Fruit fly (Drosophila melanogaster): Measurements from ENCODE around the gene RpS27.
A peak's percentile ranks its signal among the peaks of the same experiment; 100 is the strongest.

Gene RpS27

DNA sequence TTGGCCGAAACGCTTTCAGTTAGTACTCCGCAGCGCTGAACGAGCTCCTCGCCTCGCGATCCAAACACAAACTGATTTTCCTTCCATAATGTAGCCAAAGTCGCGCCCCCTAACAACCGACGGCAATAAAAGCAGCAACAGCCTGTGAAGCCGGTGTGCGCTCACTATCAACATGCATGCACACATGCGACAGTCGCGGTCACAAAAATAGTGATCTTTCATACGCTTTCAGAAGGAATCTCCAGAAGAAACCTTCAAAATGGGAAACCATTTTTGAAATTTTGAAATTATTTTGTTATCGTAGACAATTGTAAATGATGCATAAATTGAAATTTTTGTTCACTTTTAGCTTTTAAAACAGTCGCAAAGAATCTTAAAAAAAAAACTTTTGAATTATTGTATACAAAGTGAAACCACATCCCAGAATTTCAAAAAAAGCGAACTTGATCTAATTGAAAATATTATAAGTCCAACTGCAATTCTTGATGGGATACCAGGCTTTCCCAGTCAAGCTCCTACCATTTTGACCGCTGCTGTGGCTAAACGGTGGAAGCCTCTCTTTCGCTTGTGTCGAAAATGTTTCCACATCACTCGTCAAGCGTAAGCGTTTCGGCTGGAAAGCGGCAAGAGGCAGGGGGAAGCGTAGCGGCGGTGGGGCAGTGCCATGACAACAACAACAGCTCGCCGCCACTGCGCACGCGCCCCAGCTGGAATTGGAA is 14.9 kb downstream of the RpS27 start, which contains the start of gene Cad96Cb (continued):
- peak; percentile 77 for TF ChIP-seq Xbp1 (GFP tag; optimal IDR thresholded peaks at IDR 0.05)
- peak; percentile 84 for TF ChIP-seq CG17829 (tag; optimal IDR thresholded peaks at IDR 0.05)
- peak; percentile 66 for TF ChIP-seq en (GFP tag; optimal IDR thresholded peaks at IDR 0.05)
- TF ChIP-seq corto (GFP tag; optimal IDR thresholded peaks at IDR 0.05), result peak; percentile 31
- peak; percentile 86 for TF ChIP-seq CG13424 (tag; optimal IDR thresholded peaks at IDR 0.05)
- peak; percentile 57 for TF ChIP-seq zen (tag; optimal IDR thresholded peaks at IDR 0.05)
- TF ChIP-seq Bgb (GFP tag; IDR thresholded peaks at IDR 0.05; ENCODE audit: partially characterized antibody), result no peak
- peak; percentile 53 for TF ChIP-seq CG12942 (GFP tag; optimal IDR thresholded peaks at IDR 0.05)
- no peak for TF ChIP-seq CG7745 (tag; optimal IDR thresholded peaks at IDR 0.05)
- no peak for TF ChIP-seq tll (GFP tag; optimal IDR thresholded peaks at IDR 0.05)
- peak; percentile 63 for TF ChIP-seq BtbVII (GFP tag; optimal IDR thresholded peaks at IDR 0.05)
- peak; percentile 52 for TF ChIP-seq CHES-1-like (GFP tag; optimal IDR thresholded peaks at IDR 0.05)
- TF ChIP-seq Oaz (GFP tag; IDR thresholded peaks at IDR 0.05), result 0 out of 2 replicates have a peak, but pooled peaks have one; percentile 42
- TF ChIP-seq Deaf1 (tag; optimal IDR thresholded peaks at IDR 0.05), result no peak
- peak; percentile 64 for TF ChIP-seq CG12155 (GFP tag; optimal IDR thresholded peaks at IDR 0.05)
- peak; percentile 73 for TF ChIP-seq CG15269 (tag; optimal IDR thresholded peaks at IDR 0.05)
- peak; percentile 23; the same call in 1 of the 2 replicates for TF ChIP-seq peb (GFP tag; IDR thresholded peaks at IDR 0.05)
- peak; percentile 67 for TF ChIP-seq cwo (GFP tag; optimal IDR thresholded peaks at IDR 0.05)
- TF ChIP-seq mirr (GFP tag; optimal IDR thresholded peaks at IDR 0.05), result no peak
- no peak for TF ChIP-seq Rx (GFP tag; IDR thresholded peaks at IDR 0.05)
- peak; percentile 24 for TF ChIP-seq fd3F (GFP tag; optimal IDR thresholded peaks at IDR 0.05)
- no peak for TF ChIP-seq Nf-YA (GFP tag; IDR thresholded peaks at IDR 0.05)
- TF ChIP-seq Stat92E (GFP tag; optimal IDR thresholded peaks at IDR 0.05), result peak in 1 of 3 experiments; percentile 27
- peak; percentile 38; the same call in 1 of the 3 replicates for TF ChIP-seq Mrtf (GFP tag; IDR thresholded peaks at IDR 0.05)
- peak; percentile 97 for TF ChIP-seq CG17361 (GFP tag; IDR thresholded peaks at IDR 0.05)
- TF ChIP-seq CG10147 (GFP tag; optimal IDR thresholded peaks at IDR 0.05), result peak; percentile 77
- peak; percentile 93 for TF ChIP-seq CG14710 (tag; optimal IDR thresholded peaks at IDR 0.05)
- peak; percentile 0 for TF ChIP-seq grn (GFP tag; optimal IDR thresholded peaks at IDR 0.05)
- TF ChIP-seq CG3163 (GFP tag; optimal IDR thresholded peaks at IDR 0.05), result peak; percentile 58
- no peak for TF ChIP-seq aop (GFP tag; IDR thresholded peaks at IDR 0.05)
- TF ChIP-seq NFAT (GFP tag; IDR thresholded peaks at IDR 0.05), result no peak
- peak; percentile 80 for TF ChIP-seq CG11723 (GFP tag; optimal IDR thresholded peaks at IDR 0.05)
- peak; percentile 80 for TF ChIP-seq bab2 (GFP tag; optimal IDR thresholded peaks at IDR 0.05)
- TF ChIP-seq zen2 (GFP tag; IDR thresholded peaks at IDR 0.05; ENCODE audit: partially characterized antibody), result no peak
- peak; percentile 43 for TF ChIP-seq ac (GFP tag; optimal IDR thresholded peaks at IDR 0.05)
- peak; percentile 78 for TF ChIP-seq Max (GFP tag; optimal IDR thresholded peaks at IDR 0.05)
- no peak for TF ChIP-seq CG17612 (GFP tag; IDR thresholded peaks at IDR 0.05)
- TF ChIP-seq CG4854 (GFP tag; optimal IDR thresholded peaks at IDR 0.05), result peak; percentile 69
- peak; percentile 81 for TF ChIP-seq nom (GFP tag; optimal IDR thresholded peaks at IDR 0.05)
- TF ChIP-seq Nf-YC (tag; optimal IDR thresholded peaks at IDR 0.05), result no peak
- peak; percentile 35; the same call in 1 of the 3 replicates for TF ChIP-seq ase (GFP tag; IDR thresholded peaks at IDR 0.05)
- peak; percentile 12 for TF ChIP-seq Rfx (GFP tag; IDR thresholded peaks at IDR 0.05)
- peak; percentile 75 for TF ChIP-seq ewg (GFP tag; optimal IDR thresholded peaks at IDR 0.05)
- peak; percentile 79 for TF ChIP-seq CG11695 (GFP tag; IDR thresholded peaks at IDR 0.05)
- peak; percentile 93 for TF ChIP-seq dmrt99B (tag; optimal IDR thresholded peaks at IDR 0.05)
- TF ChIP-seq al (GFP tag; IDR thresholded peaks at IDR 0.05), result no peak
- no peak for TF ChIP-seq dati (GFP tag; IDR thresholded peaks at IDR 0.05)
- peak; percentile 28 for TF ChIP-seq HmgD (GFP tag; optimal IDR thresholded peaks at IDR 0.05)
- peak; percentile 28 for TF ChIP-seq Ets97D (GFP tag; optimal IDR thresholded peaks at IDR 0.05)

All from whole organism, embryonic.